Worm (Caenorhabditis elegans) whole organism, L1 larva: ENCODE data around the gene R08A2.7.
A peak's percentile ranks its signal among the peaks of the same experiment; 100 is the strongest.

Experiments used
- C04F5.9 ChIP-seq: sonication (generic microtip); optimal IDR thresholded peaks from 2 replicates; lab custom pipeline; 2016; ENCODE audit warnings: missing genetic modification characterization, missing compliant biosample characterization
- C34B4.2 ChIP-seq: sonication (generic microtip); optimal IDR thresholded peaks from 2 replicates; lab custom pipeline; 2017; ENCODE audit warnings: mild to moderate bottlenecking, missing genetic modification characterization, missing compliant biosample characterization
- F16B12.6 ChIP-seq: fragments of 150-350 bp; optimal IDR thresholded peaks from 2 replicates; lab custom pipeline; 2014; ENCODE audit warnings: missing biosample characterization, missing genetic modification characterization
- aha-1 ChIP-seq: fragments of 150-350 bp; optimal IDR thresholded peaks from 2 replicates; lab custom pipeline; 2014; ENCODE audit warnings: missing biosample characterization, missing genetic modification characterization
- alr-1 ChIP-seq: fragments of 200-800 bp; sonication (Bioruptor generic); optimal IDR thresholded peaks from 2 replicates; lab custom pipeline; 2018; ENCODE audit warnings: borderline replicate concordance, mild to moderate bottlenecking, missing genetic modification characterization, missing compliant biosample characterization
- aly-2 ChIP-seq: fragments of 150-350 bp; optimal IDR thresholded peaks from 2 replicates; lab custom pipeline; 2014; ENCODE audit warnings: missing biosample characterization, missing genetic modification characterization
- ama-1 ChIP-seq: fragments of 150-350 bp; optimal IDR thresholded peaks from 2 replicates; lab custom pipeline; 2014
- ceh-8 ChIP-seq: fragments of 200-800 bp; sonication (Bioruptor generic); optimal IDR thresholded peaks from 2 replicates; lab custom pipeline; 2018; ENCODE audit warnings: mild to moderate bottlenecking, missing genetic modification characterization, moderate library complexity, missing compliant biosample characterization
- ceh-82 ChIP-seq, 3 experiments: fragments of 150-350 bp in 1 of 3; sonication (generic microtip) in 2 of 3; optimal IDR thresholded peaks; 2 replicates each; lab custom pipeline; 2014 to 2017; ENCODE audit warnings: missing biosample characterization in 3 of 3, missing genetic modification characterization in 3 of 3
- ceh-90 ChIP-seq: sonication (generic microtip); optimal IDR thresholded peaks from 2 replicates; lab custom pipeline; 2016; ENCODE audit warnings: missing genetic modification characterization, missing compliant biosample characterization
- ces-1 ChIP-seq: fragments of 150-350 bp; optimal IDR thresholded peaks from 2 replicates; lab custom pipeline; 2014; ENCODE audit warnings: missing biosample characterization, missing genetic modification reagents, missing genetic modification characterization
- dsc-1 ChIP-seq: sonication (generic microtip); optimal IDR thresholded peaks from 2 replicates; lab custom pipeline; 2016; ENCODE audit warnings: mild to moderate bottlenecking, missing genetic modification characterization, missing compliant biosample characterization
- efl-1 ChIP-seq, 4 experiments: fragments of 150-350 bp; optimal IDR thresholded peaks in 3 of 4; peaks in 1 of 4; 1 replicate in 1 of 4; 2 replicates in 3 of 4; lab custom pipeline; 2014; ENCODE audit warnings: missing biosample characterization in 2 of 4, missing genetic modification characterization in 2 of 4, missing genetic modification reagents in 2 of 4
- egl-13 ChIP-seq: sonication (generic microtip); optimal IDR thresholded peaks from 2 replicates; lab custom pipeline; 2016; ENCODE audit warnings: missing genotype, missing genetic modification reagents, missing genetic modification characterization, missing compliant biosample characterization
- fkh-4 ChIP-seq: sonication (generic microtip); optimal IDR thresholded peaks from 2 replicates; lab custom pipeline; 2016; ENCODE audit warnings: missing compliant biosample characterization, missing genetic modification characterization, borderline replicate concordance
- hlh-17 ChIP-seq: fragments of 200-800 bp; sonication (Bioruptor generic); optimal IDR thresholded peaks from 2 replicates; lab custom pipeline; 2018; ENCODE audit warnings: missing genetic modification characterization, mild to moderate bottlenecking, missing compliant biosample characterization, moderate library complexity, borderline replicate concordance
- hlh-4 ChIP-seq: sonication (generic microtip); optimal IDR thresholded peaks from 2 replicates; lab custom pipeline; 2016; ENCODE audit warnings: mild to moderate bottlenecking, missing genetic modification characterization, missing compliant biosample characterization
- hpl-2 ChIP-seq: fragments of 150-350 bp; optimal IDR thresholded peaks from 2 replicates; lab custom pipeline; 2014; ENCODE audit warnings: missing biosample characterization, missing genetic modification reagents, missing genetic modification characterization
- isw-1 ChIP-seq: fragments of 200-800 bp; sonication (Bioruptor generic); IDR thresholded peaks from 2 replicates; pipeline ENCODE4 v1.3.6; 2022; ENCODE audit warnings: missing genetic modification characterization, missing compliant biosample characterization
- lin-39 ChIP-seq: fragments of 150-350 bp; optimal IDR thresholded peaks from 2 replicates; lab custom pipeline; 2014; ENCODE audit warnings: missing biosample characterization, missing genetic modification reagents, missing genetic modification characterization
- lsy-2 ChIP-seq, 2 experiments: fragments of 150-350 bp; optimal IDR thresholded peaks; 2 replicates each; lab custom pipeline; 2014; ENCODE audit warnings: missing biosample characterization in 2 of 2, missing genetic modification characterization in 2 of 2
- mef-2 ChIP-seq: fragments of 150-350 bp; optimal IDR thresholded peaks from 2 replicates; lab custom pipeline; 2014; ENCODE audit warnings: missing biosample characterization, missing genetic modification characterization
- nhr-12 ChIP-seq: sonication (generic microtip); optimal IDR thresholded peaks from 2 replicates; lab custom pipeline; 2017; ENCODE audit warnings: missing biosample characterization, missing genetic modification characterization
- nhr-20 ChIP-seq: sonication (generic microtip); optimal IDR thresholded peaks from 2 replicates; lab custom pipeline; 2016; ENCODE audit warnings: mild to moderate bottlenecking, missing genetic modification characterization, missing compliant biosample characterization
- nhr-28 ChIP-seq: fragments of 150-350 bp; optimal IDR thresholded peaks from 2 replicates; lab custom pipeline; 2014; ENCODE audit warnings: missing biosample characterization, missing genetic modification characterization
- nhr-71 ChIP-seq: sonication (generic microtip); optimal IDR thresholded peaks from 2 replicates; lab custom pipeline; 2016; ENCODE audit warnings: mild to moderate bottlenecking, missing genetic modification characterization, moderate library complexity, missing compliant biosample characterization
- nhr-76 ChIP-seq: sonication (generic microtip); optimal IDR thresholded peaks from 2 replicates; lab custom pipeline; 2017; ENCODE audit warnings: missing biosample characterization, missing genetic modification characterization
- nhr-85 ChIP-seq: sonication (generic microtip); peaks from one replicate; lab custom pipeline; 2016; ENCODE audit warnings: missing genetic modification characterization, inconsistent platforms, missing compliant biosample characterization
- nhr-90 ChIP-seq: sonication (generic microtip); optimal IDR thresholded peaks from 2 replicates; lab custom pipeline; 2016; ENCODE audit warnings: mild to moderate bottlenecking, missing genetic modification characterization, missing compliant biosample characterization; ENCODE audit not compliant: poor library complexity
- rnt-1 ChIP-seq: sonication (generic microtip); optimal IDR thresholded peaks from 2 replicates; lab custom pipeline; 2016; ENCODE audit warnings: mild to moderate bottlenecking, missing genetic modification characterization, moderate library complexity, missing compliant biosample characterization
- skn-1 ChIP-seq: fragments of 150-350 bp; optimal IDR thresholded peaks from 2 replicates; lab custom pipeline; 2014; ENCODE audit warnings: missing biosample characterization, missing genetic modification characterization
- snpc-4 ChIP-seq: fragments of 150-350 bp; optimal IDR thresholded peaks from 2 replicates; lab custom pipeline; 2014; ENCODE audit warnings: missing biosample characterization, missing genetic modification characterization
- sptf-1 ChIP-seq: fragments of 150-350 bp; optimal IDR thresholded peaks from 2 replicates; lab custom pipeline; 2014; ENCODE audit warnings: missing biosample characterization, missing genetic modification characterization
- sup-37 ChIP-seq: fragments of 200-800 bp; sonication (Bioruptor generic); optimal IDR thresholded peaks from 2 replicates; lab custom pipeline; 2018; ENCODE audit warnings: mild to moderate bottlenecking, missing genetic modification characterization, missing compliant biosample characterization
- tbx-2 ChIP-seq: sonication (generic microtip); optimal IDR thresholded peaks from 2 replicates; lab custom pipeline; 2016; ENCODE audit warnings: missing genetic modification characterization, missing compliant biosample characterization
- tlp-1 ChIP-seq: fragments of 150-350 bp; optimal IDR thresholded peaks from 2 replicates; lab custom pipeline; 2014; ENCODE audit warnings: missing biosample characterization, missing genetic modification characterization
- unc-130 ChIP-seq: fragments of 150-350 bp; optimal IDR thresholded peaks from 2 replicates; lab custom pipeline; 2017; ENCODE audit warnings: missing biosample characterization, missing genetic modification characterization, inconsistent platforms
- unc-30 ChIP-seq: sonication (generic microtip); optimal IDR thresholded peaks from 2 replicates; lab custom pipeline; 2017; ENCODE audit warnings: missing biosample characterization, missing genetic modification characterization
- unc-98 ChIP-seq: fragments of 200-800 bp; sonication (Bioruptor generic); IDR thresholded peaks from 2 replicates; pipeline ENCODE4 v1.3.6; 2022; ENCODE audit warnings: missing genetic modification characterization, missing compliant biosample characterization
- xbp-1 ChIP-seq: sonication (generic microtip); optimal IDR thresholded peaks from 2 replicates; lab custom pipeline; 2016; ENCODE audit warnings: missing genetic modification characterization, missing compliant biosample characterization
- zip-4 ChIP-seq: fragments of 200-800 bp; sonication (Bioruptor generic); optimal IDR thresholded peaks from 2 replicates; lab custom pipeline; 2018; ENCODE audit warnings: mild to moderate bottlenecking, missing genetic modification characterization, moderate library complexity, missing compliant biosample characterization

R08A2.7 gene

DNA sequence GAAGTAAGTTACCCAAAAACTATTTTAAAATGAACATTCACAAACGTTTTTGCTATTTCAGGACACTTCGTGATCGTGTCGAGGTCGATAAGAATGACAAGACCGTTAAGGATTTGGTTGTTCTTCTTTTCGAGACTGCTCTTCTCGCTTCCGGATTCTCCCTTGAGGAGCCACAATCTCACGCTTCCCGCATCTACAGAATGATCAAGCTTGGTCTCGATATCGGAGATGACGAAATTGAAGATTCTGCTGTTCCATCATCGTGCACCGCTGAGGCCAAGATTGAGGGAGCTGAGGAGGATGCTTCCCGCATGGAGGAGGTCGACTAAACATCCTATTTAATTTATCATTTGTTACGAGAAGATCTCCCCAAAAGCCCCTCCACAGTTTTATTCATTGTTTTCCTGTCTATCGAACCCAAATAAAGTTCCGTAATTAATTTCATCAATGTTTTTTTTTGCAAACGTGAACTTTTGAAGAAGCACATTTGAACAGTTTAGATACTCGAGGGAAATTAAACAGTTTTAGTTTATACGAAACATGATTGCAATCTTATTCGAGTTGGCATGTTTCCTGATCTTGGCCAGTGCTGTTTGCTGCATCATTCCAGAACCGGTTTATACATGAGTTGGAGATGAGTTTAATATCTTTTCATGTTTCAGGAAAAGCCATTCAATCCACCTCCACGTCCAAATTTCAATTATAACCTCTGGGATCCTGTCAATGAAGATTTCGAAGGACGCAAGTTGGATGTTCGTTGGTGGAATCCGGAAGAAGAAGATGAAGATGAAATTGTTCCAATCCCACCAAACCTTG is 34.8 kb upstream of the R08A2.7 start, which contains the start of gene C47E8.11 (continued):
- TF ChIP-seq fkh-4 (tag; lab: Kevin White, UChicago) (no peak), ceh-90 (tag; lab: Kevin White, UChicago) (no peak), nhr-85 (tag; lab: Kevin White, UChicago) (no peak), nhr-71 (tag; lab: Kevin White, UChicago) (peak; percentile 69), efl-1 (optimal IDR thresholded peaks at IDR 0.05; lab: Kevin White, UChicago) (no peak), efl-1 (GFP tag; optimal IDR thresholded peaks at IDR 0.05 in 1 of 2; lab: Kevin White, UChicago) (peak; percentile 13 to 68), hlh-4 (no peak), alr-1 (tag; lab: Kevin White, UChicago) (no peak), snpc-4 (tag; lab: Kevin White, UChicago) (peak; percentile 28), C04F5.9 (tag; lab: Kevin White, UChicago) (no peak), F16B12.6 (tag; lab: Kevin White, UChicago) (no peak), unc-98 (GFP tag; lab: Robert Waterston, UW) (no peak), ceh-8 (peak; percentile 33), tlp-1 (no peak), nhr-12 (tag; lab: Kevin White, UChicago) (no peak), tbx-2 (no peak), nhr-20 (tag; lab: Kevin White, UChicago) (peak; percentile 39), mef-2 (tag; lab: Kevin White, UChicago) (no peak), lsy-2 (tag; optimal IDR thresholded peaks at IDR 0.05; lab: Kevin White, UChicago) (peak; percentile 26 to 41), zip-4 (GFP tag; lab: Kevin White, UChicago) (no peak), ceh-82 (tag; optimal IDR thresholded peaks at IDR 0.05; lab: Kevin White, UChicago) (no peak), unc-30 (tag; lab: Kevin White, UChicago) (no peak), nhr-28 (tag; lab: Kevin White, UChicago) (no peak), xbp-1 (tag; lab: Kevin White, UChicago) (peak; percentile 12), C34B4.2 (no peak), ces-1 (GFP tag; lab: Kevin White, UChicago) (no peak), unc-130 (no peak), ama-1 (lab: Kevin White, UChicago) (peak; percentile 98), nhr-90 (tag; lab: Kevin White, UChicago) (peak; percentile 65), nhr-76 (no peak), aly-2 (tag; lab: Kevin White, UChicago) (peak; percentile 100), dsc-1 (tag; lab: Kevin White, UChicago) (peak; percentile 38), sup-37 (GFP tag; lab: Kevin White, UChicago) (no peak), egl-13 (tag; lab: Kevin White, UChicago) (peak; percentile 5), rnt-1 (peak; percentile 41), hpl-2 (no peak), hlh-17 (GFP tag; lab: Kevin White, UChicago) (no peak), lin-39 (tag; lab: Kevin White, UChicago) (no peak), skn-1 (no peak), aha-1 (tag; lab: Kevin White, UChicago) (peak; percentile 20), isw-1 (GFP tag; lab: Robert Waterston, UW) (no peak), sptf-1 (tag; lab: Kevin White, UChicago) (no peak)
- TF ChIP-seq, all 84 proteins: peak for 29
